Worm (Caenorhabditis elegans) whole organism, L3 larva: Measurements from ENCODE around the gene irk-3.
A peak's percentile ranks its signal among the peaks of the same experiment; 100 is the strongest.

Experiments used
- R02D3.7 ChIP-seq: fragments of 150-350 bp; optimal IDR thresholded peaks from 2 replicates; lab custom pipeline; 2014; ENCODE audit warnings: missing biosample characterization, missing genetic modification characterization
- ZK546.5 ChIP-seq: sonication (generic microtip); optimal IDR thresholded peaks from 2 replicates; lab custom pipeline; 2017; ENCODE audit warnings: missing biosample characterization, missing genetic modification characterization
- aly-2 ChIP-seq: fragments of 150-350 bp; optimal IDR thresholded peaks from 2 replicates; lab custom pipeline; 2014; ENCODE audit warnings: missing biosample characterization, missing genetic modification characterization
- ceh-16 ChIP-seq: sonication (generic microtip); optimal IDR thresholded peaks from 2 replicates; lab custom pipeline; 2017; ENCODE audit warnings: missing biosample characterization, missing genetic modification characterization
- ceh-28 ChIP-seq: fragments of 150-350 bp; optimal IDR thresholded peaks from 2 replicates; lab custom pipeline; 2014; ENCODE audit warnings: missing biosample characterization, missing genetic modification reagents, missing genetic modification characterization
- ceh-9 ChIP-seq: sonication (generic microtip); optimal IDR thresholded peaks from 2 replicates; lab custom pipeline; 2018; ENCODE audit warnings: missing biosample characterization, missing genetic modification characterization
- daf-12 ChIP-seq: fragments of 150-350 bp; optimal IDR thresholded peaks from 2 replicates; lab custom pipeline; 2014; ENCODE audit warnings: missing biosample characterization, missing genetic modification reagents, missing genetic modification characterization
- egl-27 ChIP-seq: sonication (generic microtip); optimal IDR thresholded peaks from 4 replicates; lab custom pipeline; 2017; ENCODE audit warnings: missing biosample characterization, missing genetic modification reagents, missing genetic modification characterization
- elt-1 ChIP-seq: fragments of 150-350 bp; optimal IDR thresholded peaks from 2 replicates; lab custom pipeline; 2014; ENCODE audit warnings: missing biosample characterization, missing genetic modification characterization
- elt-2 ChIP-seq: sonication (generic microtip); optimal IDR thresholded peaks from 2 replicates; lab custom pipeline; 2016; ENCODE audit warnings: missing genetic modification reagents, mild to moderate bottlenecking, missing genetic modification characterization, missing compliant biosample characterization
- fkh-10 ChIP-seq: sonication (generic microtip); optimal IDR thresholded peaks from 2 replicates; lab custom pipeline; 2017; ENCODE audit warnings: missing biosample characterization, missing genetic modification reagents, missing genetic modification characterization
- fkh-2 ChIP-seq: fragments of 150-350 bp; optimal IDR thresholded peaks from 2 replicates; lab custom pipeline; 2014; ENCODE audit warnings: missing biosample characterization, missing genetic modification reagents, missing genetic modification characterization
- fos-1 ChIP-seq: fragments of 150-350 bp; optimal IDR thresholded peaks from 2 replicates; lab custom pipeline; 2014; ENCODE audit warnings: missing biosample characterization, missing genetic modification characterization
- hmg-11 ChIP-seq: sonication (generic microtip); optimal IDR thresholded peaks from 2 replicates; lab custom pipeline; 2016; ENCODE audit warnings: missing genetic modification characterization, missing compliant biosample characterization
- mdl-1 ChIP-seq: fragments of 150-350 bp; optimal IDR thresholded peaks from 2 replicates; lab custom pipeline; 2014; ENCODE audit warnings: missing biosample characterization, missing genetic modification characterization
- nfya-1 ChIP-seq: sonication (generic microtip); optimal IDR thresholded peaks from 2 replicates; lab custom pipeline; 2017; ENCODE audit warnings: missing genetic modification characterization, mild to moderate bottlenecking, missing compliant biosample characterization, antibody characterized with exemption, moderate library complexity; ENCODE audit not compliant: insufficient read depth
- nhr-11 ChIP-seq: fragments of 150-350 bp; optimal IDR thresholded peaks from 2 replicates; lab custom pipeline; 2014; ENCODE audit warnings: missing biosample characterization, missing genetic modification characterization
- nhr-23 ChIP-seq: fragments of 150-350 bp; optimal IDR thresholded peaks from 2 replicates; lab custom pipeline; 2014; ENCODE audit warnings: missing biosample characterization, missing genetic modification reagents, missing genetic modification characterization
- nhr-237 ChIP-seq: fragments of 150-350 bp; optimal IDR thresholded peaks from 2 replicates; lab custom pipeline; 2014; ENCODE audit warnings: missing biosample characterization, missing genetic modification characterization
- nhr-25 ChIP-seq: sonication (generic microtip); optimal IDR thresholded peaks from 2 replicates; lab custom pipeline; 2017; ENCODE audit warnings: missing biosample characterization, missing genetic modification characterization
- nhr-28 ChIP-seq: fragments of 150-350 bp; optimal IDR thresholded peaks from 2 replicates; lab custom pipeline; 2014; ENCODE audit warnings: missing biosample characterization, missing genetic modification characterization
- nhr-43 ChIP-seq: sonication (generic microtip); optimal IDR thresholded peaks from 2 replicates; lab custom pipeline; 2016; ENCODE audit warnings: mild to moderate bottlenecking, missing genetic modification characterization, missing compliant biosample characterization; ENCODE audit not compliant: poor library complexity, severe bottlenecking
- nhr-67 ChIP-seq: fragments of 150-350 bp; optimal IDR thresholded peaks from 2 replicates; lab custom pipeline; 2014; ENCODE audit warnings: missing biosample characterization, missing genetic modification characterization
- nhr-76 ChIP-seq: fragments of 150-350 bp; sonication (generic microtip); optimal IDR thresholded peaks from 5 replicates; lab custom pipeline; 2014; ENCODE audit warnings: missing biosample characterization, missing genetic modification characterization
- pha-4 ChIP-seq: fragments of 150-350 bp; optimal IDR thresholded peaks from 2 replicates; lab custom pipeline; 2014; ENCODE audit warnings: missing biosample characterization, missing genetic modification reagents, missing genetic modification characterization
- pqm-1 ChIP-seq: fragments of 150-350 bp; optimal IDR thresholded peaks from 2 replicates; lab custom pipeline; 2017; ENCODE audit warnings: missing biosample characterization, missing genetic modification characterization, inconsistent platforms
- sea-2 ChIP-seq: fragments of 150-350 bp; sonication (generic microtip); optimal IDR thresholded peaks from 4 replicates; lab custom pipeline; 2014; ENCODE audit warnings: missing biosample characterization, missing genetic modification reagents, missing genetic modification characterization
- skn-1 ChIP-seq: fragments of 150-350 bp; optimal IDR thresholded peaks from 2 replicates; lab custom pipeline; 2014; ENCODE audit warnings: missing biosample characterization, missing genetic modification characterization
- snpc-4 ChIP-seq: fragments of 150-350 bp; optimal IDR thresholded peaks from 2 replicates; lab custom pipeline; 2014; ENCODE audit warnings: missing biosample characterization, missing genetic modification characterization
- tbx-2 ChIP-seq: sonication (generic microtip); optimal IDR thresholded peaks from 2 replicates; lab custom pipeline; 2016; ENCODE audit warnings: mild to moderate bottlenecking, missing genetic modification characterization, missing compliant biosample characterization
- unc-62 ChIP-seq: fragments of 150-350 bp; sonication (generic microtip); optimal IDR thresholded peaks from 4 replicates; lab custom pipeline; 2014; ENCODE audit warnings: missing biosample characterization, missing genetic modification reagents, missing genetic modification characterization
- zag-1 ChIP-seq: fragments of 150-350 bp; optimal IDR thresholded peaks from 2 replicates; lab custom pipeline; 2014; ENCODE audit warnings: missing biosample characterization, missing genetic modification characterization
- ztf-11 ChIP-seq: fragments of 150-350 bp; optimal IDR thresholded peaks from 2 replicates; lab custom pipeline; 2014; ENCODE audit warnings: missing biosample characterization, missing genetic modification characterization
- ztf-4 ChIP-seq: fragments of 150-350 bp; optimal IDR thresholded peaks from 2 replicates; lab custom pipeline; 2014; ENCODE audit warnings: missing biosample characterization, missing genetic modification characterization

Gene irk-3

ce11 chrX:14355034-14355433 is 15.2 kb downstream of the irk-3 start:
- TF ChIP-seq nfya-1 (tag; lab: Kevin White, UChicago) (no peak), fos-1 (tag; lab: Kevin White, UChicago) (no peak), skn-1 (tag; lab: Kevin White, UChicago) (no peak), pqm-1 (no peak), mdl-1 (tag; lab: Kevin White, UChicago) (no peak), elt-1 (no peak), nhr-76 (tag; lab: Kevin White, UChicago) (no peak), nhr-28 (tag; lab: Kevin White, UChicago) (no peak), hmg-11 (tag; lab: Kevin White, UChicago) (no peak), ztf-4 (tag; lab: Kevin White, UChicago) (no peak), tbx-2 (tag; lab: Kevin White, UChicago) (no peak), ztf-11 (tag; lab: Kevin White, UChicago) (no peak), nhr-67 (tag; lab: Kevin White, UChicago) (no peak), aly-2 (no peak), nhr-11 (tag; lab: Kevin White, UChicago) (no peak), unc-62 (GFP tag; lab: Kevin White, UChicago) (no peak), R02D3.7 (tag; lab: Kevin White, UChicago) (no peak), ZK546.5 (tag; lab: Kevin White, UChicago) (no peak), ceh-9 (tag; lab: Kevin White, UChicago) (no peak), daf-12 (tag; lab: Kevin White, UChicago) (no peak)
- TF ChIP-seq, all 47 proteins: peak for 0

- TF ChIP-seq skn-1 (tag; lab: Kevin White, UChicago), result peak; percentile 16
- TF ChIP-seq fkh-2 (tag; lab: Kevin White, UChicago), result no peak
- peak; percentile 52 for TF ChIP-seq nhr-23 (tag; lab: Kevin White, UChicago)
- no peak for TF ChIP-seq egl-27 (tag; lab: Kevin White, UChicago)
- peak; percentile 33 for TF ChIP-seq hmg-11 (tag; lab: Kevin White, UChicago)
- TF ChIP-seq pha-4 (tag; lab: Kevin White, UChicago), result peak; percentile 69
- peak; percentile 33 for TF ChIP-seq nfya-1 (tag; lab: Kevin White, UChicago)
- TF ChIP-seq elt-2 (tag; lab: Kevin White, UChicago), result peak; percentile 14
Measured at ce11 chrX:14349690-14350168, 20.5 kb downstream of the irk-3 start, which contains the start of gene wdr-5.2. wdr-5.2 (plus strand) TSS chrX:14350118.

ce11 chrX:14347573-14347972 is 22.6 kb downstream of the irk-3 start, which contains the start of gene K04G11.3:
K04G11.3 (minus strand) TSS chrX:14347673.
- TF ChIP-seq nhr-237, result no peak
- no peak for TF ChIP-seq fkh-2 (tag; lab: Kevin White, UChicago)
- TF ChIP-seq ztf-11 (tag; lab: Kevin White, UChicago), result no peak
- TF ChIP-seq ceh-9 (tag; lab: Kevin White, UChicago), result no peak
- no peak for TF ChIP-seq snpc-4 (tag; lab: Kevin White, UChicago)
- no peak for TF ChIP-seq ceh-16
- TF ChIP-seq nhr-25 (tag; lab: Kevin White, UChicago), result no peak
- TF ChIP-seq elt-2 (tag; lab: Kevin White, UChicago), result no peak

ce11 chrX:14340381-14340780 is 29.8 kb downstream of the irk-3 start, which contains the start of gene sel-7:
sel-7 (minus strand) TSS chrX:14340481.
- no peak for TF ChIP-seq fos-1 (tag; lab: Kevin White, UChicago)
- no peak for TF ChIP-seq skn-1 (tag; lab: Kevin White, UChicago)
- no peak for TF ChIP-seq ztf-11 (tag; lab: Kevin White, UChicago)
- TF ChIP-seq tbx-2 (tag; lab: Kevin White, UChicago), result no peak
- no peak for TF ChIP-seq R02D3.7 (tag; lab: Kevin White, UChicago)
- TF ChIP-seq nhr-11 (tag; lab: Kevin White, UChicago), result no peak
- TF ChIP-seq ZK546.5 (tag; lab: Kevin White, UChicago), result no peak
- TF ChIP-seq nhr-25 (tag; lab: Kevin White, UChicago), result no peak
- no peak for TF ChIP-seq nhr-43
- no peak for TF ChIP-seq zag-1 (tag; lab: Kevin White, UChicago)
- TF ChIP-seq elt-1, result no peak
- TF ChIP-seq sea-2, result no peak
- no peak for TF ChIP-seq egl-27 (tag; lab: Kevin White, UChicago)
- TF ChIP-seq nhr-23 (tag; lab: Kevin White, UChicago), result no peak
- TF ChIP-seq fkh-10, result no peak
- no peak for TF ChIP-seq ceh-28 (tag; lab: Kevin White, UChicago)
- no peak for TF ChIP-seq fkh-2 (tag; lab: Kevin White, UChicago)
- no peak for TF ChIP-seq snpc-4 (tag; lab: Kevin White, UChicago)
